Fruit fly (Drosophila melanogaster): ENCODE measurements around the gene tsl.

DNA sequence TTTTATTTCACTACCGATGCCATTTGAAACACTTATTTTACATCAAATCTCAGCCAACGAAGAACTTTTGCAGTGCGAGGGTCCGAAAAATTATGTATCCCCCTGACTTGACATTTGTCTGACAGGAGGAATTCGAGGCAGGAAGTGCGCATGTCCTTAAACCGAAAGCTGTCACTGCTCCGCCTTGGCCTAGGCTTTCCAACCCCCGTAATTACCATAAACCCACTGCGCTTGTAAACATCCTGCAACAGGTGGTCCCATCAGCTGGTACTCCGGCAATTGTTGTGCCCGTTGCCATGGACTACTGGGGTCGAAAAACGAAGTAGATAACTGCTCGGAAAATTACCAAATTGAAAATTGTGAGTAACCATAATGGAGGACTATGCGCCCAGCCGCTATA, 6.6 kb downstream of the tsl start, which contains the start of the genes GABA-B-R2 and CG6800:
- TF ChIP-seq CTCF (optimal IDR thresholded peaks at IDR 0.05) (no peak), CG8478 (optimal IDR thresholded peaks at IDR 0.05) (no peak)

All from S2 (cell line).